Worm (Caenorhabditis elegans) whole organism, midembryonic: ENCODE results near the gene K03B8.6.

Experiments
- T22C8.4 ChIP-seq: fragments of 200-800 bp; sonication (Bioruptor generic); IDR thresholded peaks from 2 replicates; pipeline ENCODE4 v1.3.6; 2022; ENCODE audit warnings: missing genetic modification characterization, missing compliant biosample characterization
- cog-1 ChIP-seq: sonication (generic microtip); optimal IDR thresholded peaks from 2 replicates; lab custom pipeline; 2016; ENCODE audit warnings: missing genetic modification characterization, missing compliant biosample characterization
- flt-1 ChIP-seq: fragments of 200-800 bp; sonication (Bioruptor generic); IDR thresholded peaks from 2 replicates; pipeline ENCODE4 v1.3.6; 2022; ENCODE audit warnings: missing genetic modification characterization, missing compliant biosample characterization
- klf-2 ChIP-seq: fragments of 200-800 bp; sonication (Bioruptor generic); conservative IDR thresholded peaks from 2 replicates; pipeline ENCODE4 v1.3.6; 2022; ENCODE audit warnings: missing genetic modification reagents, missing genetic modification characterization, missing compliant biosample characterization
- med-1 ChIP-seq: sonication (generic microtip); optimal IDR thresholded peaks from 2 replicates; lab custom pipeline; 2017; ENCODE audit warnings: missing genetic modification characterization, mild to moderate bottlenecking, missing compliant biosample characterization, antibody characterized with exemption, missing genetic modification reagents; ENCODE audit not compliant: insufficient read depth
- ref-1 ChIP-seq: fragments of 200-800 bp; sonication (Bioruptor generic); conservative IDR thresholded peaks from 2 replicates; pipeline ENCODE4 v1.3.6; 2022; ENCODE audit warnings: missing genetic modification reagents, missing genetic modification characterization, missing compliant biosample characterization
- tab-1 ChIP-seq: fragments of 200-800 bp; sonication (Bioruptor generic); IDR thresholded peaks from 2 replicates; pipeline ENCODE4 v1.3.6; 2022; ENCODE audit warnings: missing genetic modification characterization, missing compliant biosample characterization
- ztf-23 ChIP-seq: fragments of 200-800 bp; sonication (Bioruptor generic); IDR thresholded peaks from 2 replicates; pipeline ENCODE4 v1.3.6; 2022; ENCODE audit warnings: missing genetic modification reagents, missing genetic modification characterization, missing compliant biosample characterization
- ztf-29 ChIP-seq: fragments of 200-800 bp; sonication (Bioruptor generic); IDR thresholded peaks from 2 replicates; pipeline ENCODE4 v1.3.6; 2022; ENCODE audit warnings: missing genetic modification reagents, missing genetic modification characterization, missing compliant biosample characterization

ce11 chrV:11443503-11443902, 36.1 kb downstream of the K03B8.6 start, which contains the start of gene F57B7.2:
- TF ChIP-seq ztf-23 (GFP tag; lab: Robert Waterston, UW): no peak
- no peak for TF ChIP-seq T22C8.4
- TF ChIP-seq ztf-29 (GFP tag; lab: Robert Waterston, UW): no peak
- TF ChIP-seq tab-1 (GFP tag; lab: Robert Waterston, UW): no peak
- TF ChIP-seq med-1 (GFP tag; lab: Kevin White, UChicago): no peak
- no peak for TF ChIP-seq flt-1 (GFP tag; lab: Robert Waterston, UW)
- TF ChIP-seq cog-1 (tag; lab: Kevin White, UChicago): no peak
- no peak for TF ChIP-seq ref-1 (GFP tag; lab: Robert Waterston, UW)
- no peak for TF ChIP-seq klf-2
